Fruit fly (Drosophila melanogaster): ENCODE results near the gene cyr.

dm6 chrX:8143537-8143936, 8.0 kb upstream of the cyr start, which contains the start of gene CG17982:
- TF ChIP-seq Gug (GFP tag; IDR thresholded peaks at IDR 0.05) (peak; percentile 81), Hr39 (GFP tag; optimal IDR thresholded peaks at IDR 0.05) (peak; percentile 93), Eip75B (GFP tag; optimal IDR thresholded peaks at IDR 0.05) (peak; percentile 94), OdsH (GFP tag; optimal IDR thresholded peaks at IDR 0.05) (peak; percentile 90), CG6276 (GFP tag; optimal IDR thresholded peaks at IDR 0.05) (peak; percentile 92)

Measured in whole organism, prepupa.